Fruit fly (Drosophila melanogaster) whole organism, embryonic: ENCODE data around the gene plum.

Source experiments
- Atf6 ChIP-seq: fragments of 200-800 bp; sonication (Bioruptor generic); IDR thresholded peaks from 2 replicates; pipeline ENCODE4 v1.3.6; 2022; ENCODE audit warnings: missing biosample characterization, missing genetic modification characterization
- B-H1 ChIP-seq: fragments of 200-800 bp; sonication (Bioruptor generic); IDR thresholded peaks from 3 replicates; pipeline ENCODE4 v1.3.6; 2022; ENCODE audit warnings: missing biosample characterization, missing genetic modification characterization
- CG1024 ChIP-seq: fragments of 200-800 bp; sonication (Bioruptor generic); IDR thresholded peaks from 2 replicates; pipeline ENCODE4 v1.3.6; 2022; ENCODE audit warnings: missing biosample characterization, missing genetic modification characterization
- CG10565 ChIP-seq: fragments of 200-800 bp; sonication (Bioruptor generic); optimal IDR thresholded peaks from 3 replicates; lab custom pipeline; 2016; ENCODE audit warnings: missing biosample characterization, mild to moderate bottlenecking, missing genetic modification characterization
- CG11723 ChIP-seq: fragments of 200-800 bp; sonication (Bioruptor generic); optimal IDR thresholded peaks from 2 replicates; lab custom pipeline; 2017; ENCODE audit warnings: missing biosample characterization, mild to moderate bottlenecking, missing genetic modification characterization
- CG12071 ChIP-seq: fragments of 200-800 bp; sonication (Bioruptor generic); optimal IDR thresholded peaks from 3 replicates; lab custom pipeline; 2018; ENCODE audit warnings: missing biosample characterization, mild to moderate bottlenecking, missing genetic modification characterization
- CG12219 ChIP-seq: fragments of 200-800 bp; sonication (Bioruptor generic); optimal IDR thresholded peaks from 3 replicates; lab custom pipeline; 2018; ENCODE audit warnings: missing biosample characterization, mild to moderate bottlenecking, missing genetic modification characterization
- CG12391 ChIP-seq: fragments of 200-800 bp; sonication (Bioruptor generic); optimal IDR thresholded peaks from 3 replicates; lab custom pipeline; 2018; ENCODE audit warnings: missing biosample characterization, mild to moderate bottlenecking, missing genetic modification characterization, moderate library complexity
- CG14050 ChIP-seq: fragments of 200-800 bp; sonication (Bioruptor generic); IDR thresholded peaks from 3 replicates; pipeline ENCODE4 v1.3.6; 2022; ENCODE audit warnings: missing biosample characterization, missing genetic modification characterization
- CG17385 ChIP-seq: fragments of 200-800 bp; sonication (Bioruptor generic); optimal IDR thresholded peaks from 3 replicates; lab custom pipeline; 2018; ENCODE audit warnings: missing biosample characterization, mild to moderate bottlenecking, missing genetic modification characterization
- CG2889 ChIP-seq: fragments of 200-800 bp; sonication (Bioruptor generic); IDR thresholded peaks from 3 replicates; pipeline ENCODE4 v1.3.6; 2022; ENCODE audit warnings: missing biosample characterization, missing genetic modification characterization
- CG33557 ChIP-seq: fragments of 200-800 bp; sonication (Bioruptor generic); optimal IDR thresholded peaks from 2 replicates; lab custom pipeline; 2019; ENCODE audit warnings: missing biosample characterization, mild to moderate bottlenecking, missing genetic modification characterization, moderate library complexity
- CG34422 ChIP-seq: fragments of 200-800 bp; sonication (Bioruptor generic); IDR thresholded peaks from 3 replicates; pipeline ENCODE4 v1.3.6; 2022; ENCODE audit warnings: missing biosample characterization, missing genetic modification characterization
- CG42726 ChIP-seq: fragments of 200-800 bp; sonication (Bioruptor generic); IDR thresholded peaks from 2 replicates; pipeline ENCODE4 v1.3.6; 2022; ENCODE audit warnings: missing biosample characterization, missing genetic modification characterization; ENCODE audit not compliant: partially characterized antibody
- CG4328 ChIP-seq: fragments of 200-800 bp; sonication (Bioruptor generic); optimal IDR thresholded peaks from 3 replicates; lab custom pipeline; 2017; ENCODE audit warnings: missing biosample characterization, missing genetic modification reagents, missing genetic modification characterization
- CG5953 ChIP-seq: fragments of 200-800 bp; sonication (Bioruptor generic); IDR thresholded peaks from 2 replicates; pipeline ENCODE4 v1.3.6; 2022; ENCODE audit warnings: missing biosample characterization, missing genetic modification characterization
- CG6175 ChIP-seq: fragments of 200-800 bp; sonication (Bioruptor generic); IDR thresholded peaks from 3 replicates; pipeline ENCODE4 v1.3.6; 2022; ENCODE audit warnings: missing biosample characterization, missing genetic modification characterization
- CG6791 ChIP-seq: fragments of 200-800 bp; sonication (Bioruptor generic); IDR thresholded peaks from 3 replicates; pipeline ENCODE4 v1.3.6; 2022; ENCODE audit warnings: missing biosample characterization, missing genetic modification characterization; ENCODE audit not compliant: partially characterized antibody
- CG7987 ChIP-seq: fragments of 200-800 bp; sonication (Bioruptor generic); optimal IDR thresholded peaks from 2 replicates; lab custom pipeline; 2018; ENCODE audit warnings: missing biosample characterization, mild to moderate bottlenecking, missing genetic modification characterization, moderate library complexity
- CG8944 ChIP-seq: fragments of 200-800 bp; sonication (Bioruptor generic); optimal IDR thresholded peaks from 3 replicates; lab custom pipeline; 2016; ENCODE audit warnings: missing biosample characterization, missing genetic modification characterization
- CkIIα-i1 ChIP-seq: fragments of 200-800 bp; sonication (Bioruptor generic); IDR thresholded peaks from 2 replicates; pipeline ENCODE4 v1.3.6; 2022; ENCODE audit warnings: missing biosample characterization, missing genetic modification characterization
- E2f2 ChIP-seq: fragments of 200-800 bp; sonication (Bioruptor generic); IDR thresholded peaks from 2 replicates; pipeline ENCODE4 v1.3.6; 2022; ENCODE audit warnings: missing biosample characterization, missing genetic modification characterization
- Elba2 ChIP-seq: fragments of 200-800 bp; sonication (Bioruptor generic); optimal IDR thresholded peaks from 3 replicates; lab custom pipeline; 2016; ENCODE audit warnings: missing biosample characterization, missing genetic modification characterization
- Fer1 ChIP-seq: fragments of 200-800 bp; sonication (Bioruptor generic); optimal IDR thresholded peaks from 2 replicates; lab custom pipeline; 2017; ENCODE audit warnings: missing biosample characterization, mild to moderate bottlenecking, missing genetic modification characterization
- HLH3B ChIP-seq: fragments of 200-800 bp; sonication (Bioruptor generic); IDR thresholded peaks from 2 replicates; pipeline ENCODE4 v1.3.6; 2022; ENCODE audit warnings: missing biosample characterization, missing genetic modification characterization
- Hmx ChIP-seq: fragments of 200-800 bp; sonication (Bioruptor generic); optimal IDR thresholded peaks from 2 replicates; lab custom pipeline; 2016; ENCODE audit warnings: missing biosample characterization, missing genetic modification characterization
- Xrp1 ChIP-seq: fragments of 200-800 bp; sonication (Bioruptor generic); IDR thresholded peaks from 2 replicates; pipeline ENCODE4 v1.3.6; 2022; ENCODE audit warnings: missing biosample characterization, missing genetic modification characterization
- ac ChIP-seq: fragments of 200-800 bp; sonication (Bioruptor generic); optimal IDR thresholded peaks from 3 replicates; lab custom pipeline; 2017; ENCODE audit warnings: missing biosample characterization, mild to moderate bottlenecking, missing genetic modification characterization
- ap ChIP-seq: fragments of 200-800 bp; sonication (Bioruptor generic); IDR thresholded peaks from 2 replicates; pipeline ENCODE4 v1.3.6; 2022; ENCODE audit warnings: missing biosample characterization, missing genetic modification characterization
- bowl ChIP-seq: fragments of 200-800 bp; sonication (Bioruptor generic); IDR thresholded peaks from 2 replicates; pipeline ENCODE4 v1.3.6; 2022; ENCODE audit warnings: missing biosample characterization, missing genetic modification characterization
- chinmo ChIP-seq: fragments of 200-800 bp; sonication (Bioruptor generic); IDR thresholded peaks from 4 replicates; pipeline ENCODE4 v1.3.6; 2022; ENCODE audit warnings: missing biosample characterization, missing genetic modification characterization; ENCODE audit not compliant: partially characterized antibody
- danr ChIP-seq: fragments of 200-800 bp; sonication (Bioruptor generic); IDR thresholded peaks from 2 replicates; pipeline ENCODE4 v1.3.6; 2022; ENCODE audit warnings: missing biosample characterization, missing genetic modification characterization
- dysf ChIP-seq: fragments of 200-800 bp; sonication (Bioruptor generic); IDR thresholded peaks from 3 replicates; pipeline ENCODE4 v1.3.6; 2022; ENCODE audit warnings: missing biosample characterization, missing genetic modification characterization
- en ChIP-seq: fragments of 200-800 bp; sonication (Bioruptor generic); optimal IDR thresholded peaks from 2 replicates; lab custom pipeline; 2016; ENCODE audit warnings: missing biosample characterization, missing genetic modification characterization
- fd3F ChIP-seq: fragments of 200-800 bp; sonication (Bioruptor generic); optimal IDR thresholded peaks from 2 replicates; lab custom pipeline; 2018; ENCODE audit warnings: missing biosample characterization, mild to moderate bottlenecking, missing genetic modification characterization, moderate library complexity
- ftz-f1 ChIP-seq: fragments of 200-800 bp; sonication (Bioruptor generic); optimal IDR thresholded peaks from 2 replicates; lab custom pipeline; 2016; ENCODE audit warnings: missing biosample characterization, missing genetic modification characterization
- ham ChIP-seq: fragments of 200-800 bp; sonication (Bioruptor generic); IDR thresholded peaks from 2 replicates; pipeline ENCODE4 v1.3.6; 2022; ENCODE audit warnings: missing biosample characterization, missing genetic modification characterization
- hb ChIP-seq: fragments of 200-800 bp; sonication (Bioruptor generic); IDR thresholded peaks from 3 replicates; pipeline ENCODE4 v1.3.6; 2022; ENCODE audit warnings: missing biosample characterization, missing genetic modification characterization; ENCODE audit not compliant: partially characterized antibody
- ind ChIP-seq: fragments of 200-800 bp; sonication (Bioruptor generic); optimal IDR thresholded peaks from 3 replicates; lab custom pipeline; 2016; ENCODE audit warnings: missing biosample characterization, missing genetic modification characterization
- lbe ChIP-seq: fragments of 200-800 bp; sonication (Bioruptor generic); optimal IDR thresholded peaks from 2 replicates; lab custom pipeline; 2016; ENCODE audit warnings: missing biosample characterization, mild to moderate bottlenecking, missing genetic modification characterization
- mam ChIP-seq: fragments of 200-800 bp; sonication (Bioruptor generic); optimal IDR thresholded peaks from 3 replicates; lab custom pipeline; 2016; ENCODE audit warnings: missing biosample characterization, missing genetic modification characterization
- nau ChIP-seq: fragments of 200-800 bp; sonication (Bioruptor generic); optimal IDR thresholded peaks from 3 replicates; lab custom pipeline; 2017; ENCODE audit warnings: missing biosample characterization, mild to moderate bottlenecking, missing genetic modification characterization, missing genetic modification reagents
- pan ChIP-seq, 4 experiments: fragments of >200 bp in 3 of 4; fragments of 200-800 bp in 1 of 4; sonication (Bioruptor generic) in 1 of 4; optimal IDR thresholded peaks in 3 of 4; IDR thresholded peaks in 1 of 4; 2 replicates each; pipeline versions ENCODE4 v1.3.6 to Lab custom; 2017 to 2022; ENCODE audit warnings: missing biosample characterization in 2 of 4, missing genetic modification characterization in 2 of 4, mixed read lengths in 1 of 4
- phol ChIP-seq: fragments of 200-800 bp; sonication (Bioruptor generic); optimal IDR thresholded peaks from 3 replicates; lab custom pipeline; 2018; ENCODE audit warnings: missing biosample characterization, mild to moderate bottlenecking, missing genetic modification characterization, moderate library complexity
- repo ChIP-seq: fragments of 200-800 bp; sonication (Bioruptor generic); optimal IDR thresholded peaks from 2 replicates; lab custom pipeline; 2016; ENCODE audit warnings: missing biosample characterization, missing genetic modification characterization
- salm ChIP-seq: fragments of 200-800 bp; sonication (Bioruptor generic); optimal IDR thresholded peaks from 2 replicates; lab custom pipeline; 2018; ENCODE audit warnings: missing biosample characterization, mild to moderate bottlenecking, missing genetic modification characterization
- scrt ChIP-seq: fragments of 200-800 bp; sonication (Bioruptor generic); optimal IDR thresholded peaks from 2 replicates; lab custom pipeline; 2018; ENCODE audit warnings: missing biosample characterization, mild to moderate bottlenecking, missing genetic modification characterization, moderate library complexity
- sens-2 ChIP-seq: fragments of 200-800 bp; sonication (Bioruptor generic); IDR thresholded peaks from 2 replicates; pipeline ENCODE4 v1.3.6; 2022; ENCODE audit warnings: missing biosample characterization, missing genetic modification characterization
- tin ChIP-seq: fragments of 200-800 bp; sonication (Bioruptor generic); optimal IDR thresholded peaks from 3 replicates; lab custom pipeline; 2016; ENCODE audit warnings: missing biosample characterization, missing genetic modification characterization
- wdn ChIP-seq: fragments of 200-800 bp; sonication (Bioruptor generic); IDR thresholded peaks from 2 replicates; pipeline ENCODE4 v1.3.6; 2022; ENCODE audit warnings: missing biosample characterization, missing genetic modification characterization
- wek ChIP-seq: fragments of 200-800 bp; sonication (Bioruptor generic); optimal IDR thresholded peaks from 3 replicates; lab custom pipeline; 2018; ENCODE audit warnings: missing biosample characterization, mild to moderate bottlenecking, missing genetic modification characterization, moderate library complexity

The plum gene

DNA sequence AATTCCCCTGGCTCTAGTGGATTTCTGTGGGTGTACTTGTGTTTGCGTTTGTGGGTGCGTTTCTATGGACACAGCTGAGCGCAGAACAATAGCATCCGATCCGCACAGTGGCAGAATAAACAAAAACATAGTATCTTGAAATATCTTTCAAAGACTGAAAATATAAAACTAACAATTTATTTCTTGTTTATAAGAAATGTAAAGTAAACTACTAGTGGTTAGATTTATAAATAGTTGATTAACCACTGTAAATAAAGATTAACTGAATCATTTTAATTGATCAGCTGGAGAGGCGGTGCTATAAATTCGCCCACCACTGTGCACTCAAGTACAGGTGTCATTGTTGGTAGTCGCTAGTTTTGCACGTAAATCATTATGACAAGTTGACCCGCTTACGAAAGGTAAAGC, 12.6 kb upstream of the plum start (continued):
- TF ChIP-seq chinmo (GFP tag; lab: Robert Waterston, UW) = no peak
- TF ChIP-seq CG2889 (GFP tag; lab: Robert Waterston, UW) = no peak
- peak; percentile 17 for TF ChIP-seq mam (GFP tag; lab: Kevin White, UChicago)
- TF ChIP-seq CkIIα-i1 = no peak
- TF ChIP-seq repo (GFP tag; lab: Kevin White, UChicago) = no peak
- 0 out of 2 replicates have a peak, but pooled peaks have one; percentile 10 for TF ChIP-seq ap (GFP tag; lab: Robert Waterston, UW)
- peak; percentile 22 for TF ChIP-seq CG12071 (GFP tag; lab: Kevin White, UChicago)
- TF ChIP-seq ind (GFP tag; lab: Kevin White, UChicago) = no peak
- no peak for TF ChIP-seq scrt (GFP tag; lab: Kevin White, UChicago)
- TF ChIP-seq Hmx (GFP tag; lab: Kevin White, UChicago) = no peak
- TF ChIP-seq CG7987 (GFP tag; lab: Kevin White, UChicago) = no peak
- no peak for TF ChIP-seq dysf (GFP tag; lab: Robert Waterston, UW)
- no peak for TF ChIP-seq CG1024 (GFP tag; lab: Robert Waterston, UW)
- no peak for TF ChIP-seq wdn (GFP tag; lab: Robert Waterston, UW)
- TF ChIP-seq CG6791 = no peak
- TF ChIP-seq CG42726 (GFP tag; lab: Robert Waterston, UW) = no peak
- TF ChIP-seq wek (GFP tag; lab: Kevin White, UChicago) = no peak
- no peak for TF ChIP-seq danr (GFP tag; lab: Robert Waterston, UW)
- peak; percentile 56 for TF ChIP-seq phol (tag; lab: Kevin White, UChicago)
- peak; percentile 34 for TF ChIP-seq CG11723 (GFP tag; lab: Kevin White, UChicago)
- no peak for TF ChIP-seq salm (tag; lab: Kevin White, UChicago)
- TF ChIP-seq bowl = no peak
- TF ChIP-seq CG17385 (GFP tag; lab: Kevin White, UChicago) = peak; percentile 21
- peak; percentile 56; the same call in 1 of the 2 replicates for TF ChIP-seq Xrp1 (GFP tag; lab: Robert Waterston, UW)
- no peak for TF ChIP-seq en (GFP tag; lab: Kevin White, UChicago)
- no peak for TF ChIP-seq pan (optimal IDR thresholded peaks at IDR 0.05; lab: Kevin White, UChicago)
- TF ChIP-seq pan (GFP tag; optimal IDR thresholded peaks at IDR 0.05 in 1 of 2, IDR thresholded peaks at IDR 0.05 in 1 of 2) = no peak
- no peak for TF ChIP-seq sens-2 (GFP tag; lab: Robert Waterston, UW)
- TF ChIP-seq CG14050 (GFP tag; lab: Robert Waterston, UW) = 0 out of 3 replicates have a peak, but pooled peaks have one; percentile 20
- TF ChIP-seq CG5953 (GFP tag; lab: Robert Waterston, UW) = no peak
- TF ChIP-seq ftz-f1 (GFP tag; lab: Kevin White, UChicago) = no peak
- TF ChIP-seq ham (GFP tag; lab: Robert Waterston, UW) = no peak
- TF ChIP-seq CG33557 = peak; percentile 21
- peak; percentile 30 for TF ChIP-seq nau
- TF ChIP-seq E2f2 (GFP tag; lab: Robert Waterston, UW) = no peak
- no peak for TF ChIP-seq lbe (GFP tag; lab: Kevin White, UChicago)
- TF ChIP-seq B-H1 = no peak
- peak; percentile 12 for TF ChIP-seq tin (GFP tag; lab: Kevin White, UChicago)
- TF ChIP-seq CG12219 (GFP tag; lab: Kevin White, UChicago) = peak; percentile 46
- TF ChIP-seq CG4328 (GFP tag; lab: Kevin White, UChicago) = peak; percentile 13
- peak; percentile 23 for TF ChIP-seq HLH3B (GFP tag; lab: Robert Waterston, UW)
- TF ChIP-seq hb (GFP tag; lab: Robert Waterston, UW) = no peak
- no peak for TF ChIP-seq CG8944
- TF ChIP-seq fd3F (GFP tag; lab: Kevin White, UChicago) = peak; percentile 52
- peak; percentile 50 for TF ChIP-seq CG12391
- no peak for TF ChIP-seq CG34422 (GFP tag; lab: Robert Waterston, UW)
- peak; percentile 35; the same call in 1 of the 2 replicates for TF ChIP-seq Atf6
- TF ChIP-seq CG10565 (GFP tag; lab: Kevin White, UChicago) = no peak
- TF ChIP-seq CG6175 (GFP tag; lab: Robert Waterston, UW) = no peak
- no peak for TF ChIP-seq ac (GFP tag; lab: Kevin White, UChicago)
- no peak for TF ChIP-seq Elba2 (GFP tag; lab: Kevin White, UChicago)
- peak; percentile 66 for TF ChIP-seq Fer1
